Worm (Caenorhabditis elegans): ENCODE measurements around the gene F31F6.2.

The F31F6.2 gene

DNA sequence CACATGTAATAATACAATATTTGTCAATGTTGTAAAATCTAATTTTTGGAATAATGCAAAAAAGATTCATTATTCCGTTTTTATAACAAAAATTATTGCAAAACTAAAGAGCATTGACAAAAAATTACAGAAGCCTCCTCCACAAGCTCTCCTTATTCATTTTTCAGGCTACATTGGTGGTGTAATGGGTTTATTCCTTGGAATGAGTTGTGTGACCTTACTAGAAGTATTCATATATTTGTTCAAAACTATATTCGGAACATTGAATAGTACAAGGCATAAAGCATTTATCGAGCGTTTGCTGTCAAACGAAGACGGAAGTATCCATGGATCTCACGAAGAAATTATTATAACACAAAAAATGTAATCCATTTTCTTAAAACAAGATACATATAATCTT lies 19.8 kb downstream of the F31F6.2 start:
- no peak for TF ChIP-seq blmp-1 (tag; optimal IDR thresholded peaks at IDR 0.05; ENCODE audit: insufficient read depth)

ce11 chrX:14849054-14849453 lies 22.6 kb downstream of the F31F6.2 start, which contains the start of gene acd-3:
Gene acd-3, plus strand, starts transcription at chrX:14849275.
- TF ChIP-seq F13H6.1 (tag; optimal IDR thresholded peaks at IDR 0.05) (no peak), crh-2 (tag; optimal IDR thresholded peaks at IDR 0.05) (peak; percentile 34), fos-1 (tag; optimal IDR thresholded peaks at IDR 0.05) (peak; percentile 50)

- no peak for TF ChIP-seq lin-11 (tag; optimal IDR thresholded peaks at IDR 0.05)
- TF ChIP-seq aly-2 (tag; optimal IDR thresholded peaks at IDR 0.05) = no peak
- TF ChIP-seq nhr-21 (tag; optimal IDR thresholded peaks at IDR 0.05) = no peak
- no peak for TF ChIP-seq nhr-25 (tag; optimal IDR thresholded peaks at IDR 0.05)
- TF ChIP-seq gmeb-1 (tag; optimal IDR thresholded peaks at IDR 0.05) = no peak
- TF ChIP-seq sma-9 (GFP tag; optimal IDR thresholded peaks at IDR 0.05) = no peak
- no peak for TF ChIP-seq sma-9 (tag; optimal IDR thresholded peaks at IDR 0.05)
- no peak for TF ChIP-seq sma-3 (GFP tag; optimal IDR thresholded peaks at IDR 0.05)
- TF ChIP-seq Y55F3AM.14 (GFP tag; optimal IDR thresholded peaks at IDR 0.05) = no peak
- TF ChIP-seq egl-27 (tag; optimal IDR thresholded peaks at IDR 0.05) = no peak
- TF ChIP-seq ceh-82 (tag; optimal IDR thresholded peaks at IDR 0.05) = no peak
- no peak for TF ChIP-seq mbf-1 (tag; optimal IDR thresholded peaks at IDR 0.05)
These were observed 26.0 kb downstream of the F31F6.2 start, which contains the start of gene egrh-1 for ce11 chrX:14845637-14846036. Gene egrh-1, plus strand, starts transcription at chrX:14845937.

DNA sequence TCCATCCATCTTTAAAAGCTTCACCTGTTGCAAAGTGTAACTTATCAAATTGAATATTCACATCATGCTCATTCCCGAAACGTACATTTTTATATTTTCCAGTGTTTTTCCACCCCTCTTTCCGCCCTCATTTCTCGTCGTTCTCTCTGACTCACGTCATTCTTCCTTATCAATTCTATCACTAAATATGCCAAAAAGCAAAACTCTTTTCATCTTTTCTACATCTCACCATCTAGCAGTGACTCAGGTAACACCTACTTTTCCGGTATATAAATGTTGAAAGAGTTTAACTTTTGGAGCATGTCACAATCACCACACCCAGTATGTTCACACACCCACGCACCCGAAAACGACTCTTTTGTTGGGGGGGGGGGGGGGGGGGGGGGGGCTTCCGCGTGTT lies 27.2 kb downstream of the F31F6.2 start:
- TF ChIP-seq fos-1 (tag; optimal IDR thresholded peaks at IDR 0.05) (peak; percentile 81), ceh-16 (tag; optimal IDR thresholded peaks at IDR 0.05) (no peak), sma-9 (GFP tag; optimal IDR thresholded peaks at IDR 0.05) (peak; percentile 14), sma-9 (tag; optimal IDR thresholded peaks at IDR 0.05) (no peak)

- TF ChIP-seq snpc-4 (tag; optimal IDR thresholded peaks at IDR 0.05) = no peak
- TF ChIP-seq mbf-1 (tag; optimal IDR thresholded peaks at IDR 0.05) = no peak
- TF ChIP-seq sma-9 (GFP tag; optimal IDR thresholded peaks at IDR 0.05) = no peak
- no peak for TF ChIP-seq sma-9 (tag; optimal IDR thresholded peaks at IDR 0.05)
- no peak for TF ChIP-seq lin-13 (GFP tag; optimal IDR thresholded peaks at IDR 0.05)
- TF ChIP-seq ztf-1 (GFP tag; conservative IDR thresholded peaks at IDR 0.05) = no peak
- no peak for TF ChIP-seq lsy-2 (tag; optimal IDR thresholded peaks at IDR 0.05)
- no peak for TF ChIP-seq nhr-23 (tag; optimal IDR thresholded peaks at IDR 0.05)
- TF ChIP-seq sma-3 (GFP tag; optimal IDR thresholded peaks at IDR 0.05) = no peak
- TF ChIP-seq ama-1 (optimal IDR thresholded peaks at IDR 0.05) = no peak
These were observed 28.8 kb downstream of the F31F6.2 start for ce11 chrX:14842846-14843369.

DNA sequence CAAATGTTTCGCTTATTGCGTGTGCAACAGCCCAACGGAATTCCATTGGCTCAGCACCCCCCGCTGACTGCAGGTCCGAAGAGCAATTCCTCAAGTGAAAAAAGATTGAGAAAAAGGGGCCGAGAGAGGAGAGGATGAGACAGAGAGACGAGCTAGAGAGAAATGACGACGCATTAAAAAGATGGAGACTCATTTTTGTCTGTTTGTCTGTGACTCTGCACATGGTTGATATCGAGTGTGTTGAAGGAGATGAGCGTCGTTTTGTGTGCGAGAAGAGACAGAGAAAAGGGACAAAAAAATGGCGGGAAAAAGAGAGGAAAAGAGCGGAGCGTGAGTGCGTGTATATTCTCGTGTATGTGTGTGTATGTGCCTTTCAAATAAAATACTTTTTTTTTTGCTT lies 30.6 kb downstream of the F31F6.2 start:
- peak; percentile 50 for TF ChIP-seq lin-39 (tag; optimal IDR thresholded peaks at IDR 0.05)
- TF ChIP-seq mdl-1 (tag; optimal IDR thresholded peaks at IDR 0.05) = peak; percentile 74 to 93
- TF ChIP-seq Y55F3AM.14 (GFP tag; optimal IDR thresholded peaks at IDR 0.05) = peak; percentile 81
- TF ChIP-seq crh-2 (tag; optimal IDR thresholded peaks at IDR 0.05) = peak; percentile 93
- TF ChIP-seq unc-55 (GFP tag; optimal IDR thresholded peaks at IDR 0.05) = peak; percentile 94
- no peak for TF ChIP-seq ceh-16 (tag; optimal IDR thresholded peaks at IDR 0.05)
- peak; percentile 42 for TF ChIP-seq dmd-4 (tag; optimal IDR thresholded peaks at IDR 0.05)
- TF ChIP-seq C34F6.9 (tag; optimal IDR thresholded peaks at IDR 0.05) = peak; percentile 98
- TF ChIP-seq ztf-4 (tag; optimal IDR thresholded peaks at IDR 0.05) = peak; percentile 78
- peak; percentile 96 for TF ChIP-seq egl-27 (tag; optimal IDR thresholded peaks at IDR 0.05)
- no peak for TF ChIP-seq alr-1 (tag; optimal IDR thresholded peaks at IDR 0.05)
- TF ChIP-seq nhr-77 (tag; optimal IDR thresholded peaks at IDR 0.05) = no peak
- TF ChIP-seq lin-13 (GFP tag; optimal IDR thresholded peaks at IDR 0.05) = peak; percentile 90
- peak; percentile 96 for TF ChIP-seq zag-1 (tag; optimal IDR thresholded peaks at IDR 0.05)
- peak; percentile 44 for TF ChIP-seq nhr-21 (tag; optimal IDR thresholded peaks at IDR 0.05)
- TF ChIP-seq aly-2 (tag; optimal IDR thresholded peaks at IDR 0.05) = no peak
- TF ChIP-seq unc-39 (tag; optimal IDR thresholded peaks at IDR 0.05) = peak; percentile 3
- no peak for TF ChIP-seq elt-1 (tag; optimal IDR thresholded peaks at IDR 0.05)
- no peak for TF ChIP-seq nhr-23 (tag; optimal IDR thresholded peaks at IDR 0.05)
- peak; percentile 37 for TF ChIP-seq nhr-25 (tag; optimal IDR thresholded peaks at IDR 0.05)
- TF ChIP-seq nhr-237 (tag; optimal IDR thresholded peaks at IDR 0.05) = no peak
- TF ChIP-seq ceh-82 (tag; optimal IDR thresholded peaks at IDR 0.05) = peak; percentile 51
- peak; percentile 54 for TF ChIP-seq gmeb-1 (tag; optimal IDR thresholded peaks at IDR 0.05)
- no peak for TF ChIP-seq nhr-12 (tag; optimal IDR thresholded peaks at IDR 0.05)
- TF ChIP-seq fos-1 (tag; optimal IDR thresholded peaks at IDR 0.05) = peak; percentile 97
- peak; percentile 5 for TF ChIP-seq unc-62 (GFP tag; optimal IDR thresholded peaks at IDR 0.05)
- TF ChIP-seq ztf-1 (GFP tag; conservative IDR thresholded peaks at IDR 0.05) = no peak
- peak; percentile 98 for TF ChIP-seq nhr-129 (tag; optimal IDR thresholded peaks at IDR 0.05)
- no peak for TF ChIP-seq blmp-1 (tag; optimal IDR thresholded peaks at IDR 0.05; ENCODE audit: insufficient read depth)
- peak; percentile 93 for TF ChIP-seq sma-9 (GFP tag; optimal IDR thresholded peaks at IDR 0.05)
- TF ChIP-seq sma-9 (tag; optimal IDR thresholded peaks at IDR 0.05) = no peak
- TF ChIP-seq ama-1 (optimal IDR thresholded peaks at IDR 0.05) = peak; percentile 39
- peak; percentile 5 for TF ChIP-seq ZK546.5 (tag; optimal IDR thresholded peaks at IDR 0.05)
- TF ChIP-seq F13H6.1 (tag; optimal IDR thresholded peaks at IDR 0.05) = peak; percentile 94
- TF ChIP-seq nhr-11 (tag; optimal IDR thresholded peaks at IDR 0.05) = no peak
- TF ChIP-seq lsy-2 (tag; optimal IDR thresholded peaks at IDR 0.05) = peak; percentile 43 to 89

Measured in whole organism, L2 larva.